Worm (Caenorhabditis elegans): ENCODE results near the gene gst-2.

The gst-2 gene

ce11 chrIV:10110417-10110816 is 31.4 kb downstream of the gst-2 start, which contains the start of gene egl-38:
Gene egl-38, minus strand, starts transcription at chrIV:10110517.
- TF ChIP-seq unc-3 (GFP tag; conservative IDR thresholded peaks at IDR 0.05): no peak
- TF ChIP-seq unc-3 (tag; optimal IDR thresholded peaks at IDR 0.05): no peak
- no peak for TF ChIP-seq unc-55 (GFP tag; optimal IDR thresholded peaks at IDR 0.05)
- TF ChIP-seq ceh-22 (tag; optimal IDR thresholded peaks at IDR 0.05): no peak
- no peak for TF ChIP-seq ceh-9 (tag; optimal IDR thresholded peaks at IDR 0.05)
- no peak for TF ChIP-seq C38D4.7 (GFP tag; optimal IDR thresholded peaks at IDR 0.05)
- TF ChIP-seq pqm-1 (tag; optimal IDR thresholded peaks at IDR 0.05): no peak
- TF ChIP-seq hlh-30 (tag; optimal IDR thresholded peaks at IDR 0.05; ENCODE audit: insufficient read depth): no peak
- no peak for TF ChIP-seq ahr-1 (tag; optimal IDR thresholded peaks at IDR 0.05)
- no peak for TF ChIP-seq nhr-11 (tag; optimal IDR thresholded peaks at IDR 0.05)

ce11 chrIV:10096881-10097280 is 45.0 kb downstream of the gst-2 start, which contains the start of gene dis-3:
Gene dis-3, plus strand, starts transcription at chrIV:10097202.
- TF ChIP-seq K09A11.1 (tag; optimal IDR thresholded peaks at IDR 0.05; ENCODE audit: insufficient read depth) (no peak), dmd-4 (tag; optimal IDR thresholded peaks at IDR 0.05; ENCODE audit: borderline replicate concordance) (no peak), pros-1 (tag; optimal IDR thresholded peaks at IDR 0.05) (no peak), tbx-7 (tag; optimal IDR thresholded peaks at IDR 0.05) (no peak), hlh-30 (tag; optimal IDR thresholded peaks at IDR 0.05; ENCODE audit: insufficient read depth) (no peak), odd-2 (tag; optimal IDR thresholded peaks at IDR 0.05) (no peak)

- TF ChIP-seq che-1 (tag; optimal IDR thresholded peaks at IDR 0.05) (no peak), madf-2 (tag; optimal IDR thresholded peaks at IDR 0.05) (no peak), ets-4 (tag; optimal IDR thresholded peaks at IDR 0.05) (no peak), F13H6.1 (tag; optimal IDR thresholded peaks at IDR 0.05) (no peak), ref-2 (tag; optimal IDR thresholded peaks at IDR 0.05) (no peak), unc-3 (GFP tag; conservative IDR thresholded peaks at IDR 0.05) (no peak), unc-3 (tag; optimal IDR thresholded peaks at IDR 0.05) (no peak), tbx-2 (tag; optimal IDR thresholded peaks at IDR 0.05) (no peak)
These were observed 46.7 kb downstream of the gst-2 start, which contains the start of the genes C04G2.5 and msp-36 for ce11 chrIV:10095171-10095570. Gene C04G2.5, minus strand, starts transcription at chrIV:10095271. Gene msp-36, plus strand, starts transcription at chrIV:10095433.

- TF ChIP-seq T23F11.4 (GFP tag; optimal IDR thresholded peaks at IDR 0.05): no peak
These were observed 51.5 kb downstream of the gst-2 start, which contains the start of gene ttbk-5 for ce11 chrIV:10090358-10090757. Gene ttbk-5, plus strand, starts transcription at chrIV:10090658.

Data from whole organism, late embryonic.